Worm (Caenorhabditis elegans) whole organism, mixed stage, embryonic: ENCODE results near the gene Y43F8C.6.

ENCODE experiments used
- mep-1 ChIP-seq: fragments of 150-350 bp; optimal IDR thresholded peaks from 2 replicates; lab custom pipeline; 2017; ENCODE audit warnings: missing biosample characterization, missing genetic modification reagents, missing genetic modification characterization, inconsistent platforms
- nhr-237 ChIP-seq: fragments of 150-350 bp; optimal IDR thresholded peaks from 2 replicates; lab custom pipeline; 2014; ENCODE audit warnings: missing biosample characterization, missing genetic modification characterization
- nhr-76 ChIP-seq: sonication (generic microtip); optimal IDR thresholded peaks from 2 replicates; lab custom pipeline; 2017; ENCODE audit warnings: missing biosample characterization, missing genetic modification characterization
- pha-4 ChIP-seq: fragments of 150-350 bp; optimal IDR thresholded peaks from 2 replicates; lab custom pipeline; 2018; ENCODE audit warnings: missing biosample characterization, missing genetic modification reagents, missing genetic modification characterization
- snpc-4 ChIP-seq: fragments of 150-350 bp; optimal IDR thresholded peaks from 2 replicates; lab custom pipeline; 2014; ENCODE audit warnings: missing biosample characterization, missing genetic modification characterization
- unc-62 ChIP-seq: fragments of 150-350 bp; optimal IDR thresholded peaks from 2 replicates; lab custom pipeline; 2014; ENCODE audit warnings: missing biosample characterization, missing genetic modification reagents, missing genetic modification characterization

DNA sequence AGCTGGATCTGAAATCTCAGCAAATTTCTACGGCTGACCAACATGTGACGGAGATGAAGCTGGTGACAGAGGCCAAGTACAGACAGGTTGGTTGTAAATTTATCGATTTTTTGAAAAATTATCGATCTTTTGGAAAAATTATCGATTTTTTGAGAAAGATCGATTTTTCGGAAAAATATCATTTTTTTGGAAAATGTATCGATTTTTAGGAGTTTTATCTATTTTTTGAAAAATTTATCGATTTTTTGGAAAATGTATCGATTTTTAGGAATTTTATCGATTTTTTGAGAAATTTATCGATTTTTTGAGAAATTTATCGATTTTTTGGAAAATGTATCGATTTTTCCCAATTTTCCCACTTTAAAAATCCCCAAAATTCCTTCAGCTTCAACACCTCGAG is 10.7 kb downstream of the Y43F8C.6 start:
- TF ChIP-seq nhr-237 (no peak), pha-4 (tag; lab: Kevin White, UChicago) (no peak), nhr-76 (tag; lab: Kevin White, UChicago) (no peak), mep-1 (tag; lab: Kevin White, UChicago) (no peak), unc-62 (GFP tag; lab: Kevin White, UChicago) (no peak), snpc-4 (no peak)
